Worm (Caenorhabditis elegans): Measurements from ENCODE around the gene C45G9.8.
A peak's percentile ranks its signal among the peaks of the same experiment; 100 is the strongest.

ce11 chrIII:5013915-5014346, 39.5 kb downstream of the C45G9.8 start:
- peak; percentile 74 for TF ChIP-seq F13C5.2 (tag; optimal IDR thresholded peaks at IDR 0.05)
- no peak for TF ChIP-seq hnd-1 (tag; optimal IDR thresholded peaks at IDR 0.05)
- TF ChIP-seq tbx-37 (GFP tag; conservative IDR thresholded peaks at IDR 0.05) = no peak
- no peak for TF ChIP-seq ceh-13 (GFP tag; optimal IDR thresholded peaks at IDR 0.05)
- TF ChIP-seq pes-1 (GFP tag; IDR thresholded peaks at IDR 0.05) = peak; percentile 48; the same call in 1 of the 2 replicates
- TF ChIP-seq tbx-11 (GFP tag; IDR thresholded peaks at IDR 0.05) = 0 out of 2 replicates have a peak, but pooled peaks have one; percentile 3
- no peak for TF ChIP-seq flt-1 (GFP tag; IDR thresholded peaks at IDR 0.05)
- TF ChIP-seq hmbx-1 (tag; optimal IDR thresholded peaks at IDR 0.05) = no peak
- peak; percentile 64 for TF ChIP-seq aly-1 (tag; optimal IDR thresholded peaks at IDR 0.05)
- TF ChIP-seq sea-1 (GFP tag; conservative IDR thresholded peaks at IDR 0.05) = 0 out of 2 replicates have a peak, but pooled peaks have one; percentile 39
- no peak for TF ChIP-seq ets-7 (tag; optimal IDR thresholded peaks at IDR 0.05)
- TF ChIP-seq ama-1 (optimal IDR thresholded peaks at IDR 0.05) = no peak
- no peak for TF ChIP-seq B0310.2 (tag; optimal IDR thresholded peaks at IDR 0.05)
- no peak for TF ChIP-seq tra-4 (tag; optimal IDR thresholded peaks at IDR 0.05)

Data from whole organism, early embryonic.